Fruit fly (Drosophila melanogaster) whole organism, adult: Measurements from ENCODE around the gene TTLL1A.

ENCODE experiments used
- CG11617 ChIP-seq: fragments of 200-800 bp; sonication (Bioruptor generic); optimal IDR thresholded peaks from 2 replicates; lab custom pipeline; 2017; ENCODE audit warnings: mild to moderate bottlenecking, missing biosample characterization, missing genetic modification reagents, missing genetic modification characterization
- CG12768 ChIP-seq: fragments of 200-800 bp; sonication (Bioruptor generic); optimal IDR thresholded peaks from 2 replicates; lab custom pipeline; 2017; ENCODE audit warnings: missing biosample characterization, missing genetic modification characterization, mild to moderate bottlenecking, moderate library complexity, missing genetic modification reagents
- CG14711 ChIP-seq: fragments of 200-800 bp; sonication (Bioruptor generic); optimal IDR thresholded peaks from 2 replicates; lab custom pipeline; 2018; ENCODE audit warnings: missing biosample characterization, mild to moderate bottlenecking, missing genetic modification characterization, moderate library complexity
- CG1620 ChIP-seq: fragments of 200-800 bp; sonication (Bioruptor generic); optimal IDR thresholded peaks from 2 replicates; lab custom pipeline; 2016; ENCODE audit warnings: missing biosample characterization, missing genetic modification characterization
- CG5204 ChIP-seq: fragments of 200-800 bp; sonication (Bioruptor generic); optimal IDR thresholded peaks from 2 replicates; lab custom pipeline; 2016; ENCODE audit warnings: missing biosample characterization, missing genetic modification characterization
- Hr96 ChIP-seq: fragments of 200-800 bp; sonication (Bioruptor generic); optimal IDR thresholded peaks from 2 replicates; lab custom pipeline; 2016; ENCODE audit warnings: missing biosample characterization, missing genetic modification characterization
- bab1 ChIP-seq: fragments of 200-800 bp; sonication (Bioruptor generic); optimal IDR thresholded peaks from 3 replicates; lab custom pipeline; 2019; ENCODE audit warnings: missing biosample characterization, mild to moderate bottlenecking, missing genetic modification characterization, moderate library complexity
- cic ChIP-seq: fragments of 200-800 bp; sonication (Bioruptor generic); optimal IDR thresholded peaks from 2 replicates; lab custom pipeline; 2017; ENCODE audit warnings: missing biosample characterization, mild to moderate bottlenecking, missing genetic modification characterization, moderate library complexity
- ovo ChIP-seq: fragments of 200-800 bp; sonication (Bioruptor generic); optimal IDR thresholded peaks from 2 replicates; lab custom pipeline; 2016; ENCODE audit warnings: missing biosample characterization, missing genetic modification characterization
- pad ChIP-seq: fragments of 200-800 bp; sonication (Bioruptor generic); optimal IDR thresholded peaks from 3 replicates; lab custom pipeline; 2017; ENCODE audit warnings: missing biosample characterization, missing genetic modification characterization, mild to moderate bottlenecking, moderate library complexity, missing genetic modification reagents
- tj ChIP-seq: fragments of 200-800 bp; sonication (Bioruptor generic); optimal IDR thresholded peaks from 3 replicates; lab custom pipeline; 2017; ENCODE audit warnings: missing biosample characterization, mild to moderate bottlenecking, missing genetic modification characterization, moderate library complexity
- toe ChIP-seq: fragments of 200-800 bp; sonication (Bioruptor generic); optimal IDR thresholded peaks from 2 replicates; lab custom pipeline; 2016; ENCODE audit warnings: missing biosample characterization, missing genetic modification characterization

- no peak for TF ChIP-seq ovo (GFP tag; lab: Kevin White, UChicago)
- no peak for TF ChIP-seq CG1620 (GFP tag; lab: Kevin White, UChicago)
- TF ChIP-seq CG14711 (tag; lab: Kevin White, UChicago) = no peak
- TF ChIP-seq CG11617 (GFP tag; lab: Kevin White, UChicago) = no peak
- TF ChIP-seq Hr96 (GFP tag; lab: Kevin White, UChicago) = no peak
- no peak for TF ChIP-seq cic (GFP tag; lab: Kevin White, UChicago)
- TF ChIP-seq tj (GFP tag; lab: Kevin White, UChicago) = no peak
- no peak for TF ChIP-seq CG5204 (GFP tag; lab: Kevin White, UChicago)
- no peak for TF ChIP-seq CG12768 (GFP tag; lab: Kevin White, UChicago)
- TF ChIP-seq bab1 = no peak
- no peak for TF ChIP-seq toe (GFP tag; lab: Kevin White, UChicago)
- no peak for TF ChIP-seq pad (GFP tag; lab: Kevin White, UChicago)
Measured at dm6 chrX:17180523-17180922, 21.9 kb downstream of the TTLL1A start.
